Fruit fly (Drosophila melanogaster) whole organism, embryonic: ENCODE data around the gene CG7367.

Experiments used
- Aef1 ChIP-seq: fragments of 200-800 bp; sonication (Bioruptor generic); IDR thresholded peaks from 3 replicates; pipeline ENCODE4 v1.3.6; 2022; ENCODE audit warnings: missing biosample characterization, missing genetic modification characterization
- Atf6 ChIP-seq: fragments of 200-800 bp; sonication (Bioruptor generic); IDR thresholded peaks from 2 replicates; pipeline ENCODE4 v1.3.6; 2022; ENCODE audit warnings: missing biosample characterization, missing genetic modification characterization
- CG10366 ChIP-seq: fragments of 200-800 bp; sonication (Bioruptor generic); IDR thresholded peaks from 2 replicates; pipeline ENCODE4 v1.3.6; 2022; ENCODE audit warnings: missing biosample characterization, missing genetic modification characterization
- CG11085 ChIP-seq: fragments of 200-800 bp; sonication (Bioruptor generic); IDR thresholded peaks from 2 replicates; pipeline ENCODE4 v1.3.6; 2022; ENCODE audit warnings: missing biosample characterization, missing genetic modification characterization
- CG12071 ChIP-seq: fragments of 200-800 bp; sonication (Bioruptor generic); optimal IDR thresholded peaks from 3 replicates; lab custom pipeline; 2018; ENCODE audit warnings: missing biosample characterization, mild to moderate bottlenecking, missing genetic modification characterization
- CG1602 ChIP-seq: fragments of 200-800 bp; sonication (Bioruptor generic); optimal IDR thresholded peaks from 3 replicates; lab custom pipeline; 2016; ENCODE audit warnings: missing biosample characterization, missing genetic modification characterization
- CG1603 ChIP-seq: fragments of 200-800 bp; sonication (Bioruptor generic); optimal IDR thresholded peaks from 2 replicates; lab custom pipeline; 2019; ENCODE audit warnings: missing biosample characterization, mild to moderate bottlenecking, missing genetic modification characterization, moderate library complexity
- CG17385 ChIP-seq: fragments of 200-800 bp; sonication (Bioruptor generic); optimal IDR thresholded peaks from 3 replicates; lab custom pipeline; 2018; ENCODE audit warnings: missing biosample characterization, mild to moderate bottlenecking, missing genetic modification characterization
- CG2678 ChIP-seq: fragments of 200-800 bp; sonication (Bioruptor generic); optimal IDR thresholded peaks from 3 replicates; lab custom pipeline; 2019; ENCODE audit warnings: missing biosample characterization, mild to moderate bottlenecking, missing genetic modification characterization, moderate library complexity
- CG2875 ChIP-seq: fragments of 200-800 bp; sonication (Bioruptor generic); optimal IDR thresholded peaks from 2 replicates; lab custom pipeline; 2017; ENCODE audit warnings: missing biosample characterization, mild to moderate bottlenecking, missing genetic modification characterization, missing genetic modification reagents
- CG30431 ChIP-seq: fragments of 200-800 bp; sonication (Bioruptor generic); optimal IDR thresholded peaks from 2 replicates; lab custom pipeline; 2017; ENCODE audit warnings: missing biosample characterization, missing genetic modification characterization
- CG31388 ChIP-seq: fragments of 200-800 bp; sonication (Bioruptor generic); optimal IDR thresholded peaks from 2 replicates; lab custom pipeline; 2016; ENCODE audit warnings: missing biosample characterization, missing genetic modification characterization
- CG3847 ChIP-seq: fragments of 200-800 bp; sonication (Bioruptor generic); IDR thresholded peaks from 2 replicates; pipeline ENCODE4 v1.3.6; 2022; ENCODE audit warnings: missing biosample characterization, missing genetic modification characterization
- CG4360 ChIP-seq: fragments of 200-800 bp; sonication (Bioruptor generic); IDR thresholded peaks from 2 replicates; pipeline ENCODE4 v1.3.6; 2022; ENCODE audit warnings: missing biosample characterization, missing genetic modification characterization
- CG4424 ChIP-seq: fragments of 200-800 bp; sonication (Bioruptor generic); optimal IDR thresholded peaks from 3 replicates; lab custom pipeline; 2016; ENCODE audit warnings: missing biosample characterization, missing genetic modification characterization
- CG6654 ChIP-seq: fragments of 200-800 bp; sonication (Bioruptor generic); optimal IDR thresholded peaks from 2 replicates; lab custom pipeline; 2017; ENCODE audit warnings: missing biosample characterization, mild to moderate bottlenecking, missing genetic modification characterization
- CG7928 ChIP-seq: fragments of 200-800 bp; sonication (Bioruptor generic); optimal IDR thresholded peaks from 2 replicates; lab custom pipeline; 2017; ENCODE audit warnings: missing biosample characterization, mild to moderate bottlenecking, missing genetic modification characterization
- CG8290 ChIP-seq, 3 experiments: fragments of 200-800 bp; sonication (Bioruptor generic); optimal IDR thresholded peaks; 2 replicates each; lab custom pipeline; 2016 to 2019; ENCODE audit warnings: missing biosample characterization in 3 of 3, missing genetic modification characterization in 3 of 3, mild to moderate bottlenecking in 2 of 3, moderate library complexity in 1 of 3
- Camta ChIP-seq: fragments of 200-800 bp; sonication (Bioruptor generic); optimal IDR thresholded peaks from 2 replicates; lab custom pipeline; 2016; ENCODE audit warnings: missing biosample characterization, missing genetic modification characterization
- HLH3B ChIP-seq: fragments of 200-800 bp; sonication (Bioruptor generic); IDR thresholded peaks from 2 replicates; pipeline ENCODE4 v1.3.6; 2022; ENCODE audit warnings: missing biosample characterization, missing genetic modification characterization
- Hmx ChIP-seq: fragments of 200-800 bp; sonication (Bioruptor generic); optimal IDR thresholded peaks from 2 replicates; lab custom pipeline; 2016; ENCODE audit warnings: missing biosample characterization, missing genetic modification characterization
- Hr51 ChIP-seq, 2 experiments: fragments of 200-800 bp; sonication (Bioruptor generic); optimal IDR thresholded peaks; 2 replicates in 1 of 2; 3 replicates in 1 of 2; lab custom pipeline; 2016 to 2018; ENCODE audit warnings: missing biosample characterization in 2 of 2, missing genetic modification characterization in 2 of 2, mild to moderate bottlenecking in 1 of 2, moderate library complexity in 1 of 2
- Hr78 ChIP-seq, 2 experiments: fragments of 200-800 bp in 1 of 2; fragments of >200 bp in 1 of 2; sonication (Bioruptor generic) in 1 of 2; optimal IDR thresholded peaks; 2 replicates each; lab custom pipeline; 2017 to 2019; ENCODE audit warnings: missing biosample characterization in 2 of 2, missing genetic modification characterization in 2 of 2, mild to moderate bottlenecking in 1 of 2, moderate library complexity in 1 of 2
- Lim3 ChIP-seq: fragments of 200-800 bp; sonication (Bioruptor generic); IDR thresholded peaks from 2 replicates; pipeline ENCODE4 v1.3.6; 2022; ENCODE audit warnings: missing biosample characterization, missing genetic modification characterization
- Mes4 ChIP-seq: fragments of 200-800 bp; sonication (Bioruptor generic); optimal IDR thresholded peaks from 2 replicates; lab custom pipeline; 2016; ENCODE audit warnings: missing biosample characterization, missing genetic modification characterization
- Myb ChIP-seq: fragments of 200-800 bp; sonication (Bioruptor generic); optimal IDR thresholded peaks from 2 replicates; lab custom pipeline; 2016; ENCODE audit warnings: missing biosample characterization, missing genetic modification characterization
- NC2β ChIP-seq: fragments of 200-800 bp; sonication (Bioruptor generic); optimal IDR thresholded peaks from 2 replicates; lab custom pipeline; 2016; ENCODE audit warnings: missing biosample characterization, missing genetic modification characterization
- Rfx ChIP-seq: fragments of 200-800 bp; sonication (Bioruptor generic); IDR thresholded peaks from 2 replicates; pipeline ENCODE4 v1.3.6; 2022; ENCODE audit warnings: missing biosample characterization, missing genetic modification characterization
- ab ChIP-seq: fragments of 200-800 bp; sonication (Bioruptor generic); optimal IDR thresholded peaks from 2 replicates; lab custom pipeline; 2016; ENCODE audit warnings: missing biosample characterization, missing genetic modification characterization
- ara ChIP-seq: fragments of 200-800 bp; sonication (Bioruptor generic); IDR thresholded peaks from 2 replicates; pipeline ENCODE4 v1.3.6; 2022; ENCODE audit warnings: missing biosample characterization, missing genetic modification characterization
- bbx ChIP-seq: fragments of 200-800 bp; sonication (Bioruptor generic); IDR thresholded peaks from 2 replicates; pipeline ENCODE4 v1.3.6; 2022; ENCODE audit warnings: missing biosample characterization, missing genetic modification characterization; ENCODE audit not compliant: partially characterized antibody
- btn ChIP-seq: fragments of 200-800 bp; sonication (Bioruptor generic); optimal IDR thresholded peaks from 2 replicates; lab custom pipeline; 2016; ENCODE audit warnings: missing biosample characterization, missing genetic modification characterization
- chinmo ChIP-seq: fragments of 200-800 bp; sonication (Bioruptor generic); IDR thresholded peaks from 4 replicates; pipeline ENCODE4 v1.3.6; 2022; ENCODE audit warnings: missing biosample characterization, missing genetic modification characterization; ENCODE audit not compliant: partially characterized antibody
- corto ChIP-seq: fragments of 200-800 bp; sonication (Bioruptor generic); optimal IDR thresholded peaks from 2 replicates; lab custom pipeline; 2016; ENCODE audit warnings: missing biosample characterization, mild to moderate bottlenecking, missing genetic modification characterization, moderate library complexity
- dpn ChIP-seq, 2 experiments: fragments of 200-800 bp; sonication (Bioruptor generic); optimal IDR thresholded peaks; 3 replicates each; lab custom pipeline; 2016; ENCODE audit warnings: missing biosample characterization in 2 of 2, missing genetic modification characterization in 2 of 2
- fu2 ChIP-seq: fragments of 200-800 bp; sonication (Bioruptor generic); optimal IDR thresholded peaks from 2 replicates; lab custom pipeline; 2016; ENCODE audit warnings: missing biosample characterization, missing genetic modification characterization
- gcm ChIP-seq: fragments of 200-800 bp; sonication (Bioruptor generic); optimal IDR thresholded peaks from 2 replicates; lab custom pipeline; 2019; ENCODE audit warnings: missing biosample characterization, mild to moderate bottlenecking, missing genetic modification characterization, moderate library complexity
- hb ChIP-seq: fragments of 200-800 bp; sonication (Bioruptor generic); IDR thresholded peaks from 3 replicates; pipeline ENCODE4 v1.3.6; 2022; ENCODE audit warnings: missing biosample characterization, missing genetic modification characterization; ENCODE audit not compliant: partially characterized antibody
- hkb ChIP-seq, 2 experiments: fragments of 200-800 bp in 1 of 2; fragments of >200 bp in 1 of 2; sonication (Bioruptor generic) in 1 of 2; IDR thresholded peaks in 1 of 2; optimal IDR thresholded peaks in 1 of 2; 2 replicates each; pipeline versions ENCODE4 v1.3.6 to Lab custom; 2017 to 2022; ENCODE audit warnings: missing biosample characterization in 1 of 2, missing genetic modification characterization in 1 of 2
- nom ChIP-seq: fragments of 200-800 bp; sonication (Bioruptor generic); optimal IDR thresholded peaks from 2 replicates; lab custom pipeline; 2017; ENCODE audit warnings: missing biosample characterization, missing genetic modification characterization, mild to moderate bottlenecking, moderate library complexity, missing genetic modification reagents
- pb ChIP-seq: fragments of 200-800 bp; sonication (Bioruptor generic); optimal IDR thresholded peaks from 3 replicates; lab custom pipeline; 2016; ENCODE audit warnings: missing biosample characterization, missing genetic modification characterization
- prd ChIP-seq, 3 experiments: fragments of >200 bp in 2 of 3; fragments of 200-800 bp in 1 of 3; sonication (Bioruptor generic) in 1 of 3; optimal IDR thresholded peaks in 2 of 3; IDR thresholded peaks in 1 of 3; 2 replicates in 2 of 3; 3 replicates in 1 of 3; pipeline versions ENCODE4 v1.3.6 to Lab custom; 2017 to 2022; ENCODE audit warnings: missing biosample characterization in 1 of 3, missing genetic modification characterization in 1 of 3
- psq ChIP-seq: fragments of 200-800 bp; sonication (Bioruptor generic); optimal IDR thresholded peaks from 2 replicates; lab custom pipeline; 2017; ENCODE audit warnings: missing biosample characterization, missing genetic modification characterization
- pzg ChIP-seq: fragments of 200-800 bp; sonication (Bioruptor generic); optimal IDR thresholded peaks from 3 replicates; lab custom pipeline; 2018; ENCODE audit warnings: missing biosample characterization, mild to moderate bottlenecking, missing genetic modification characterization, moderate library complexity
- slbo ChIP-seq: fragments of 200-800 bp; sonication (Bioruptor generic); IDR thresholded peaks from 2 replicates; pipeline ENCODE4 v1.3.6; 2022; ENCODE audit warnings: missing biosample characterization, missing genetic modification characterization
- slou ChIP-seq: fragments of 200-800 bp; sonication (Bioruptor generic); optimal IDR thresholded peaks from 3 replicates; lab custom pipeline; 2016; ENCODE audit warnings: missing biosample characterization, missing genetic modification characterization
- tgo ChIP-seq: fragments of 200-800 bp; sonication (Bioruptor generic); IDR thresholded peaks from 3 replicates; pipeline ENCODE4 v1.3.6; 2022; ENCODE audit warnings: missing biosample characterization, missing genetic modification characterization
- tll ChIP-seq, 2 experiments: fragments of 200-800 bp in 1 of 2; fragments of >200 bp in 1 of 2; sonication (Bioruptor generic) in 1 of 2; optimal IDR thresholded peaks; 2 replicates each; lab custom pipeline; 2017 to 2019; ENCODE audit warnings: missing biosample characterization in 2 of 2, missing genetic modification characterization in 2 of 2, mild to moderate bottlenecking in 1 of 2, moderate library complexity in 1 of 2
- unpg ChIP-seq: fragments of 200-800 bp; sonication (Bioruptor generic); optimal IDR thresholded peaks from 3 replicates; lab custom pipeline; 2018; ENCODE audit warnings: missing biosample characterization, mild to moderate bottlenecking, missing genetic modification characterization, moderate library complexity

The CG7367 gene

DNA sequence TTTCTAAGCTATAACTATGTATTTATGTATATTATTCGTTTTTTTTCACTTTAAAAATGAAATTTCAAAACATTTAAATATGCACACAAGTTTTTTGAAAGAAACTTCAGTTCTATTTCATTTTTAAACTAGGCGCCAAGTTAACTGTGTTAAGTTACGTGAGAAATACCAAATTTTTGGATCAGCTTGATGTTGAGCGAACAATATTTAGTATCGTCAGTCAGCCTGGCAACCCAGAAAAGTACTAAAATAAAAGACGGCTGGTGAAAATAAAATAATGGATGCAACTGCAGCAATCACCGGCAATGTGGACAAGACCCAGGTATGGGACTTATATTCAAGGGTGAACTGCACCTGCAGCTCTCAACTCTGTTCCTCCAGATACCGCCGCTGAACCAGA, 1.3 kb upstream of the CG7367 start, which contains the start of gene CCDC53 (continued):
- no peak for TF ChIP-seq Hr78 (GFP tag; optimal IDR thresholded peaks at IDR 0.05; lab: Kevin White, UChicago)
- no peak for TF ChIP-seq ara (GFP tag; lab: Robert Waterston, UW)
- peak; percentile 70; the same call in 2 of the 4 replicates for TF ChIP-seq chinmo (GFP tag; lab: Robert Waterston, UW)
- no peak for TF ChIP-seq CG2875
- no peak for TF ChIP-seq pb (GFP tag; lab: Kevin White, UChicago)
- TF ChIP-seq CG10366 (GFP tag; lab: Robert Waterston, UW) = no peak
- TF ChIP-seq CG7928 (GFP tag; lab: Kevin White, UChicago) = no peak
- TF ChIP-seq Hmx = no peak
- no peak for TF ChIP-seq CG31388 (GFP tag; lab: Kevin White, UChicago)
- no peak for TF ChIP-seq Aef1 (GFP tag; lab: Robert Waterston, UW)
- no peak for TF ChIP-seq CG11085 (GFP tag; lab: Robert Waterston, UW)
- no peak for TF ChIP-seq Mes4 (GFP tag; lab: Kevin White, UChicago)
- TF ChIP-seq prd (optimal IDR thresholded peaks at IDR 0.05; lab: Kevin White, UChicago) = no peak
- TF ChIP-seq prd (GFP tag; IDR thresholded peaks at IDR 0.05; lab: Robert Waterston, UW) = no peak
- TF ChIP-seq btn (GFP tag; lab: Kevin White, UChicago) = no peak
- TF ChIP-seq dpn (GFP tag; optimal IDR thresholded peaks at IDR 0.05; lab: Kevin White, UChicago) = no peak
- TF ChIP-seq slbo (GFP tag; lab: Robert Waterston, UW) = no peak
- no peak for TF ChIP-seq hb (GFP tag; lab: Robert Waterston, UW)
- TF ChIP-seq ab (GFP tag; lab: Kevin White, UChicago) = no peak
- TF ChIP-seq Camta (GFP tag; lab: Kevin White, UChicago) = no peak
- no peak for TF ChIP-seq CG4424
- TF ChIP-seq gcm (GFP tag; lab: Kevin White, UChicago) = no peak
- no peak for TF ChIP-seq hkb (optimal IDR thresholded peaks at IDR 0.05; lab: Kevin White, UChicago)
- peak; percentile 32; the same call in 1 of the 2 replicates for TF ChIP-seq hkb (GFP tag; IDR thresholded peaks at IDR 0.05; lab: Robert Waterston, UW)
- TF ChIP-seq CG6654 (GFP tag; lab: Kevin White, UChicago) = no peak
- TF ChIP-seq Lim3 = no peak
- TF ChIP-seq Rfx = no peak
- TF ChIP-seq Hr51 (GFP tag; optimal IDR thresholded peaks at IDR 0.05; lab: Kevin White, UChicago) = no peak
- TF ChIP-seq CG3847 (GFP tag; lab: Robert Waterston, UW) = 0 out of 2 replicates have a peak, but pooled peaks have one; percentile 33
- TF ChIP-seq tgo (GFP tag; lab: Robert Waterston, UW) = no peak
- peak; percentile 14 for TF ChIP-seq CG1603
- no peak for TF ChIP-seq unpg (GFP tag; lab: Kevin White, UChicago)
- TF ChIP-seq CG12071 (GFP tag; lab: Kevin White, UChicago) = no peak
- TF ChIP-seq Myb (GFP tag; lab: Kevin White, UChicago) = no peak
- TF ChIP-seq nom (GFP tag; lab: Kevin White, UChicago) = no peak
- TF ChIP-seq CG30431 (GFP tag; lab: Kevin White, UChicago) = no peak
- TF ChIP-seq CG2678 (tag; lab: Kevin White, UChicago) = no peak
- no peak for TF ChIP-seq fu2 (GFP tag; lab: Kevin White, UChicago)
- TF ChIP-seq HLH3B (GFP tag; lab: Robert Waterston, UW) = no peak
- no peak for TF ChIP-seq Atf6
- no peak for TF ChIP-seq tll (GFP tag; optimal IDR thresholded peaks at IDR 0.05; lab: Kevin White, UChicago)
- TF ChIP-seq CG8290 (GFP tag; optimal IDR thresholded peaks at IDR 0.05; lab: Kevin White, UChicago) = no peak
- no peak for TF ChIP-seq CG8290 (tag; optimal IDR thresholded peaks at IDR 0.05; lab: Kevin White, UChicago)
- TF ChIP-seq NC2β (GFP tag; lab: Kevin White, UChicago) = no peak
- peak; percentile 71 for TF ChIP-seq pzg (GFP tag; lab: Kevin White, UChicago)
- no peak for TF ChIP-seq corto (GFP tag; lab: Kevin White, UChicago)
- TF ChIP-seq CG4360 (GFP tag; lab: Robert Waterston, UW) = no peak
- TF ChIP-seq CG1602 (GFP tag; lab: Kevin White, UChicago) = no peak
- TF ChIP-seq slou (GFP tag; lab: Kevin White, UChicago) = no peak
- TF ChIP-seq bbx = peak; percentile 11; the same call in 1 of the 2 replicates
- TF ChIP-seq CG17385 = no peak
- TF ChIP-seq psq (GFP tag; lab: Kevin White, UChicago) = no peak
